Worm (Caenorhabditis elegans) whole organism, early embryonic: ENCODE data around the gene F11G11.5.

ENCODE experiments used
- F13C5.2 ChIP-seq: sonication (generic microtip); optimal IDR thresholded peaks from 2 replicates; lab custom pipeline; 2017; ENCODE audit warnings: mild to moderate bottlenecking, missing genetic modification characterization, inconsistent platforms, missing compliant biosample characterization
- ama-1 ChIP-seq: fragments of 150-350 bp; optimal IDR thresholded peaks from 2 replicates; lab custom pipeline; 2014
- ceh-13 ChIP-seq: fragments of 200-800 bp; sonication (Bioruptor generic); optimal IDR thresholded peaks from 2 replicates; lab custom pipeline; 2018; ENCODE audit warnings: mild to moderate bottlenecking, missing genetic modification characterization, missing compliant biosample characterization
- ceh-36 ChIP-seq: sonication (generic microtip); optimal IDR thresholded peaks from 2 replicates; lab custom pipeline; 2016; ENCODE audit warnings: missing genetic modification characterization, inconsistent platforms, missing compliant biosample characterization
- flt-1 ChIP-seq: fragments of 200-800 bp; sonication (Bioruptor generic); IDR thresholded peaks from 2 replicates; pipeline ENCODE4 v1.3.6; 2022; ENCODE audit warnings: missing genetic modification characterization, missing compliant biosample characterization
- hmbx-1 ChIP-seq: sonication (generic microtip); optimal IDR thresholded peaks from 2 replicates; lab custom pipeline; 2016; ENCODE audit warnings: mild to moderate bottlenecking, missing genetic modification characterization, missing compliant biosample characterization
- hmg-4 ChIP-seq: fragments of 200-800 bp; sonication (Bioruptor generic); optimal IDR thresholded peaks from 2 replicates; lab custom pipeline; 2018; ENCODE audit warnings: mild to moderate bottlenecking, missing genetic modification characterization, missing compliant biosample characterization
- hnd-1 ChIP-seq: sonication (generic microtip); optimal IDR thresholded peaks from 2 replicates; lab custom pipeline; 2016; ENCODE audit warnings: missing genetic modification characterization, missing compliant biosample characterization
- sea-1 ChIP-seq: fragments of 200-800 bp; sonication (Bioruptor generic); conservative IDR thresholded peaks from 2 replicates; pipeline ENCODE4 v1.3.6; 2022; ENCODE audit warnings: missing genetic modification characterization, missing compliant biosample characterization
- tbx-37 ChIP-seq: fragments of 200-800 bp; sonication (Bioruptor generic); conservative IDR thresholded peaks from 2 replicates; pipeline ENCODE4 v1.3.6; 2022; ENCODE audit warnings: missing genetic modification reagents, missing genetic modification characterization, missing compliant biosample characterization
- tra-4 ChIP-seq: sonication (generic microtip); optimal IDR thresholded peaks from 2 replicates; lab custom pipeline; 2017; ENCODE audit warnings: missing genetic modification characterization, missing compliant biosample characterization

- TF ChIP-seq ama-1: no peak
- TF ChIP-seq tbx-37 (GFP tag; lab: Robert Waterston, UW): no peak
- no peak for TF ChIP-seq tra-4 (tag; lab: Kevin White, UChicago)
- no peak for TF ChIP-seq flt-1 (GFP tag; lab: Robert Waterston, UW)
- TF ChIP-seq hnd-1 (tag; lab: Kevin White, UChicago): no peak
- TF ChIP-seq ceh-36 (tag; lab: Kevin White, UChicago): no peak
- TF ChIP-seq hmbx-1 (tag; lab: Kevin White, UChicago): no peak
- TF ChIP-seq ceh-13 (GFP tag; lab: Kevin White, UChicago): no peak
- no peak for TF ChIP-seq hmg-4
- TF ChIP-seq F13C5.2 (tag; lab: Kevin White, UChicago): no peak
- no peak for TF ChIP-seq sea-1
These were observed 24.8 kb downstream of the F11G11.5 start for ce11 chrII:4882498-4882897.
